Fruit fly (Drosophila melanogaster): ENCODE measurements around the gene CG45101.

CG45101 gene

dm6 chr3L:11089805-11090440 is 25.1 kb downstream of the CG45101 start (continued):
- TF ChIP-seq Mrtf (GFP tag; IDR thresholded peaks at IDR 0.05) (peak; percentile 53; the same call in 1 of the 3 replicates), amos (GFP tag; IDR thresholded peaks at IDR 0.05; ENCODE audit: partially characterized antibody) (no peak), Bdp1 (GFP tag; optimal IDR thresholded peaks at IDR 0.05) (peak; percentile 79), Dref (GFP tag; IDR thresholded peaks at IDR 0.05) (no peak), CG10565 (GFP tag; optimal IDR thresholded peaks at IDR 0.05) (peak; percentile 29), wek (GFP tag; optimal IDR thresholded peaks at IDR 0.05) (peak; percentile 78), prd (optimal IDR thresholded peaks at IDR 0.05) (no peak), prd (GFP tag; IDR thresholded peaks at IDR 0.05) (peak; percentile 85), CG7745 (tag; optimal IDR thresholded peaks at IDR 0.05) (peak; percentile 69), CG6254 (GFP tag; optimal IDR thresholded peaks at IDR 0.05) (peak; percentile 85), Sin3A (optimal IDR thresholded peaks at IDR 0.05) (no peak), mld (GFP tag; IDR thresholded peaks at IDR 0.05; ENCODE audit: partially characterized antibody) (no peak), CG34376 (GFP tag; optimal IDR thresholded peaks at IDR 0.05) (peak; percentile 70), Ssrp (tag; optimal IDR thresholded peaks at IDR 0.05) (peak; percentile 94), pfk (GFP tag; optimal IDR thresholded peaks at IDR 0.05) (peak; percentile 30), CG9932 (GFP tag; IDR thresholded peaks at IDR 0.05) (peak; percentile 41; the same call in 1 of the 2 replicates), Oli (tag; optimal IDR thresholded peaks at IDR 0.05) (peak; percentile 97), CG11696 (GFP tag; IDR thresholded peaks at IDR 0.05) (peak; percentile 46), caup (GFP tag; optimal IDR thresholded peaks at IDR 0.05; ENCODE audit: severe bottlenecking) (peak; percentile 80), C15 (GFP tag; IDR thresholded peaks at IDR 0.05) (0 out of 3 replicates have a peak, but pooled peaks have one; percentile 39), CG6175 (GFP tag; IDR thresholded peaks at IDR 0.05) (no peak), Camta (GFP tag; optimal IDR thresholded peaks at IDR 0.05) (peak; percentile 89), CG11560 (tag; IDR thresholded peaks at IDR 0.05) (0 out of 3 replicates have a peak, but pooled peaks have one; percentile 55), CG30020 (tag; optimal IDR thresholded peaks at IDR 0.05) (peak; percentile 72), CG1603 (tag; optimal IDR thresholded peaks at IDR 0.05) (peak; percentile 71), Nf-YC (tag; optimal IDR thresholded peaks at IDR 0.05) (peak; percentile 84), sc (optimal IDR thresholded peaks at IDR 0.05) (no peak), sc (GFP tag; optimal IDR thresholded peaks at IDR 0.05) (peak; percentile 89), Atf6 (GFP tag; IDR thresholded peaks at IDR 0.05) (peak; percentile 83; the same call in 1 of the 2 replicates), CG16815 (GFP tag; optimal IDR thresholded peaks at IDR 0.05) (peak; percentile 86), CG3407 (GFP tag; optimal IDR thresholded peaks at IDR 0.05) (peak; percentile 81), Drgx (GFP tag; IDR thresholded peaks at IDR 0.05) (peak; percentile 79), cg (GFP tag; optimal IDR thresholded peaks at IDR 0.05) (peak; percentile 54), klu (GFP tag; IDR thresholded peaks at IDR 0.05) (peak; percentile 73; the same call in 1 of the 2 replicates), cato (GFP tag; optimal IDR thresholded peaks at IDR 0.05; ENCODE audit: borderline replicate concordance) (peak; percentile 82), CG2678 (tag; optimal IDR thresholded peaks at IDR 0.05) (peak; percentile 95), CG2712 (tag; optimal IDR thresholded peaks at IDR 0.05) (peak; percentile 96), sqz (GFP tag; optimal IDR thresholded peaks at IDR 0.05) (peak; percentile 86), tna (GFP tag; IDR thresholded peaks at IDR 0.05; ENCODE audit: partially characterized antibody) (no peak), CG4328 (GFP tag; optimal IDR thresholded peaks at IDR 0.05) (peak; percentile 44), CG12236 (GFP tag; optimal IDR thresholded peaks at IDR 0.05) (peak; percentile 82), CG17361 (GFP tag; IDR thresholded peaks at IDR 0.05) (peak; percentile 98), Oaz (GFP tag; IDR thresholded peaks at IDR 0.05) (peak; percentile 43; the same call in 1 of the 2 replicates), CG11723 (GFP tag; optimal IDR thresholded peaks at IDR 0.05) (peak; percentile 91), yki (optimal IDR thresholded peaks at IDR 0.05) (no peak), hkb (optimal IDR thresholded peaks at IDR 0.05) (no peak), hkb (GFP tag; IDR thresholded peaks at IDR 0.05) (peak; percentile 93), twi (tag; optimal IDR thresholded peaks at IDR 0.05) (peak; percentile 81), CG3281 (GFP tag; optimal IDR thresholded peaks at IDR 0.05) (peak; percentile 79), CG6854 (GFP tag; optimal IDR thresholded peaks at IDR 0.05) (peak; percentile 76)

All from whole organism, embryonic.